Worm (Caenorhabditis elegans) whole organism, L1 larva: Measurements from ENCODE around the gene srh-59.

Experiments used
- C04F5.9 ChIP-seq: sonication (generic microtip); optimal IDR thresholded peaks from 2 replicates; lab custom pipeline; 2016; ENCODE audit warnings: missing genetic modification characterization, missing compliant biosample characterization
- C16A3.4 ChIP-seq: fragments of 150-350 bp; optimal IDR thresholded peaks from 2 replicates; lab custom pipeline; 2014; ENCODE audit warnings: missing biosample characterization, missing genetic modification characterization
- C34B4.2 ChIP-seq: sonication (generic microtip); optimal IDR thresholded peaks from 2 replicates; lab custom pipeline; 2017; ENCODE audit warnings: mild to moderate bottlenecking, missing genetic modification characterization, missing compliant biosample characterization
- F16B12.6 ChIP-seq: fragments of 150-350 bp; optimal IDR thresholded peaks from 2 replicates; lab custom pipeline; 2014; ENCODE audit warnings: missing biosample characterization, missing genetic modification characterization
- Y116A8C.19 ChIP-seq: sonication (generic microtip); optimal IDR thresholded peaks from 2 replicates; lab custom pipeline; 2016; ENCODE audit warnings: missing compliant biosample characterization, missing genetic modification characterization, borderline replicate concordance
- aha-1 ChIP-seq: fragments of 150-350 bp; optimal IDR thresholded peaks from 2 replicates; lab custom pipeline; 2014; ENCODE audit warnings: missing biosample characterization, missing genetic modification characterization
- alr-1 ChIP-seq: fragments of 200-800 bp; sonication (Bioruptor generic); optimal IDR thresholded peaks from 2 replicates; lab custom pipeline; 2018; ENCODE audit warnings: borderline replicate concordance, mild to moderate bottlenecking, missing genetic modification characterization, missing compliant biosample characterization
- aly-2 ChIP-seq: fragments of 150-350 bp; optimal IDR thresholded peaks from 2 replicates; lab custom pipeline; 2014; ENCODE audit warnings: missing biosample characterization, missing genetic modification characterization
- ama-1 ChIP-seq: fragments of 150-350 bp; optimal IDR thresholded peaks from 2 replicates; lab custom pipeline; 2014
- blmp-1 ChIP-seq: fragments of 150-350 bp; optimal IDR thresholded peaks from 2 replicates; lab custom pipeline; 2014; ENCODE audit warnings: missing biosample characterization, missing genetic modification characterization
- ceh-88 ChIP-seq: fragments of 200-800 bp; sonication (Bioruptor generic); IDR thresholded peaks from 2 replicates; pipeline ENCODE4 v1.3.6; 2022; ENCODE audit warnings: missing genetic modification characterization, missing compliant biosample characterization
- ceh-90 ChIP-seq: sonication (generic microtip); optimal IDR thresholded peaks from 2 replicates; lab custom pipeline; 2016; ENCODE audit warnings: missing genetic modification characterization, missing compliant biosample characterization
- ces-1 ChIP-seq: fragments of 150-350 bp; optimal IDR thresholded peaks from 2 replicates; lab custom pipeline; 2014; ENCODE audit warnings: missing biosample characterization, missing genetic modification reagents, missing genetic modification characterization
- efl-3 ChIP-seq: fragments of 200-800 bp; sonication (Bioruptor generic); optimal IDR thresholded peaks from 2 replicates; lab custom pipeline; 2018; ENCODE audit warnings: mild to moderate bottlenecking, missing genetic modification characterization, missing compliant biosample characterization
- egl-27 ChIP-seq, 2 experiments: fragments of 150-350 bp in 1 of 2; sonication (generic microtip); optimal IDR thresholded peaks; 3 replicates each; lab custom pipeline; 2017 to 2018; ENCODE audit warnings: missing biosample characterization in 2 of 2, missing genetic modification characterization in 2 of 2, missing genetic modification reagents in 2 of 2
- elt-2 ChIP-seq: sonication (generic microtip); optimal IDR thresholded peaks from 2 replicates; lab custom pipeline; 2016; ENCODE audit warnings: missing genetic modification characterization, mild to moderate bottlenecking, inconsistent platforms, missing compliant biosample characterization, missing genetic modification reagents
- ets-5 ChIP-seq: fragments of 200-800 bp; sonication (Bioruptor generic); IDR thresholded peaks from 2 replicates; pipeline ENCODE4 v1.3.6; 2022; ENCODE audit warnings: missing genetic modification characterization, missing compliant biosample characterization
- fkh-10 ChIP-seq: sonication (generic microtip); optimal IDR thresholded peaks from 2 replicates; lab custom pipeline; 2017; ENCODE audit warnings: missing biosample characterization, missing genetic modification reagents, missing genetic modification characterization
- fkh-4 ChIP-seq: sonication (generic microtip); optimal IDR thresholded peaks from 2 replicates; lab custom pipeline; 2016; ENCODE audit warnings: missing compliant biosample characterization, missing genetic modification characterization, borderline replicate concordance
- fos-1 ChIP-seq: fragments of 150-350 bp; optimal IDR thresholded peaks from 2 replicates; lab custom pipeline; 2014; ENCODE audit warnings: missing biosample characterization, missing genetic modification characterization
- hlh-4 ChIP-seq: sonication (generic microtip); optimal IDR thresholded peaks from 2 replicates; lab custom pipeline; 2016; ENCODE audit warnings: mild to moderate bottlenecking, missing genetic modification characterization, missing compliant biosample characterization
- irx-1 ChIP-seq: sonication (generic microtip); optimal IDR thresholded peaks from 2 replicates; lab custom pipeline; 2016; ENCODE audit warnings: missing genetic modification characterization, missing compliant biosample characterization
- isw-1 ChIP-seq: fragments of 200-800 bp; sonication (Bioruptor generic); IDR thresholded peaks from 2 replicates; pipeline ENCODE4 v1.3.6; 2022; ENCODE audit warnings: missing genetic modification characterization, missing compliant biosample characterization
- jun-1 ChIP-seq: fragments of 150-350 bp; optimal IDR thresholded peaks from 2 replicates; lab custom pipeline; 2014; ENCODE audit warnings: missing biosample characterization, missing genetic modification reagents, missing genetic modification characterization
- lin-14 ChIP-seq: fragments of 200-800 bp; sonication (Bioruptor generic); optimal IDR thresholded peaks from 2 replicates; lab custom pipeline; 2018; ENCODE audit warnings: mild to moderate bottlenecking, missing genetic modification characterization, moderate library complexity, missing compliant biosample characterization
- lin-15B ChIP-seq: fragments of 150-350 bp; sonication (generic microtip); optimal IDR thresholded peaks from 3 replicates; lab custom pipeline; 2014; ENCODE audit warnings: missing biosample characterization, missing genetic modification characterization
- lin-35 ChIP-seq, 2 experiments: fragments of 150-350 bp; optimal IDR thresholded peaks; 2 replicates each; lab custom pipeline; 2014; ENCODE audit warnings: missing biosample characterization in 2 of 2, missing genetic modification characterization in 2 of 2, missing genetic modification reagents in 2 of 2
- lin-39 ChIP-seq: fragments of 150-350 bp; optimal IDR thresholded peaks from 2 replicates; lab custom pipeline; 2014; ENCODE audit warnings: missing biosample characterization, missing genetic modification reagents, missing genetic modification characterization
- lir-3 ChIP-seq: sonication (generic microtip); optimal IDR thresholded peaks from 2 replicates; lab custom pipeline; 2016; ENCODE audit warnings: mild to moderate bottlenecking, missing genetic modification characterization, moderate library complexity, missing compliant biosample characterization; ENCODE audit not compliant: poor library complexity
- mdl-1 ChIP-seq, 2 experiments: fragments of 150-350 bp; optimal IDR thresholded peaks; 2 replicates each; lab custom pipeline; 2014 to 2017; ENCODE audit warnings: missing biosample characterization in 2 of 2, missing genetic modification characterization in 2 of 2, inconsistent platforms in 1 of 2
- mef-2 ChIP-seq: fragments of 150-350 bp; optimal IDR thresholded peaks from 2 replicates; lab custom pipeline; 2014; ENCODE audit warnings: missing biosample characterization, missing genetic modification characterization
- mep-1 ChIP-seq: fragments of 150-350 bp; optimal IDR thresholded peaks from 2 replicates; lab custom pipeline; 2014; ENCODE audit warnings: missing biosample characterization, missing genetic modification characterization
- nhr-19 ChIP-seq: fragments of 200-800 bp; sonication (Bioruptor generic); conservative IDR thresholded peaks from 2 replicates; pipeline ENCODE4 v1.3.6; 2022; ENCODE audit warnings: missing genetic modification characterization, missing compliant biosample characterization
- nhr-20 ChIP-seq: sonication (generic microtip); optimal IDR thresholded peaks from 2 replicates; lab custom pipeline; 2016; ENCODE audit warnings: mild to moderate bottlenecking, missing genetic modification characterization, missing compliant biosample characterization
- nhr-76 ChIP-seq: sonication (generic microtip); optimal IDR thresholded peaks from 2 replicates; lab custom pipeline; 2017; ENCODE audit warnings: missing biosample characterization, missing genetic modification characterization
- nhr-85 ChIP-seq: sonication (generic microtip); peaks from one replicate; lab custom pipeline; 2016; ENCODE audit warnings: missing genetic modification characterization, inconsistent platforms, missing compliant biosample characterization
- nhr-90 ChIP-seq: sonication (generic microtip); optimal IDR thresholded peaks from 2 replicates; lab custom pipeline; 2016; ENCODE audit warnings: mild to moderate bottlenecking, missing genetic modification characterization, missing compliant biosample characterization; ENCODE audit not compliant: poor library complexity
- pag-3 ChIP-seq: sonication (generic microtip); optimal IDR thresholded peaks from 2 replicates; lab custom pipeline; 2017; ENCODE audit warnings: missing genetic modification characterization, mild to moderate bottlenecking, missing compliant biosample characterization, antibody characterized with exemption, borderline replicate concordance; ENCODE audit not compliant: insufficient read depth
- pax-3 ChIP-seq: fragments of 200-800 bp; sonication (Bioruptor generic); optimal IDR thresholded peaks from 2 replicates; lab custom pipeline; 2018; ENCODE audit warnings: mild to moderate bottlenecking, missing genetic modification characterization, moderate library complexity, missing compliant biosample characterization
- pqm-1 ChIP-seq: sonication (generic microtip); optimal IDR thresholded peaks from 3 replicates; lab custom pipeline; 2017; ENCODE audit warnings: missing biosample characterization, missing genetic modification characterization
- snpc-4 ChIP-seq: fragments of 150-350 bp; optimal IDR thresholded peaks from 2 replicates; lab custom pipeline; 2014; ENCODE audit warnings: missing biosample characterization, missing genetic modification characterization
- snu-23 ChIP-seq: sonication (generic microtip); optimal IDR thresholded peaks from 2 replicates; lab custom pipeline; 2016; ENCODE audit warnings: missing genetic modification characterization, missing compliant biosample characterization
- sox-4 ChIP-seq: sonication (generic microtip); optimal IDR thresholded peaks from 2 replicates; lab custom pipeline; 2016; ENCODE audit warnings: missing genetic modification characterization, missing compliant biosample characterization
- sptf-1 ChIP-seq: fragments of 150-350 bp; optimal IDR thresholded peaks from 2 replicates; lab custom pipeline; 2014; ENCODE audit warnings: missing biosample characterization, missing genetic modification characterization
- sup-37 ChIP-seq: fragments of 200-800 bp; sonication (Bioruptor generic); optimal IDR thresholded peaks from 2 replicates; lab custom pipeline; 2018; ENCODE audit warnings: mild to moderate bottlenecking, missing genetic modification characterization, missing compliant biosample characterization
- tbx-2 ChIP-seq: sonication (generic microtip); optimal IDR thresholded peaks from 2 replicates; lab custom pipeline; 2016; ENCODE audit warnings: missing genetic modification characterization, missing compliant biosample characterization
- tlp-1 ChIP-seq: fragments of 150-350 bp; optimal IDR thresholded peaks from 2 replicates; lab custom pipeline; 2014; ENCODE audit warnings: missing biosample characterization, missing genetic modification characterization
- unc-130 ChIP-seq: fragments of 150-350 bp; optimal IDR thresholded peaks from 2 replicates; lab custom pipeline; 2017; ENCODE audit warnings: missing biosample characterization, missing genetic modification characterization, inconsistent platforms
- unc-62 ChIP-seq: fragments of 150-350 bp; optimal IDR thresholded peaks from 2 replicates; lab custom pipeline; 2014; ENCODE audit warnings: missing biosample characterization, missing genetic modification reagents, missing genetic modification characterization
- unc-98 ChIP-seq: fragments of 200-800 bp; sonication (Bioruptor generic); IDR thresholded peaks from 2 replicates; pipeline ENCODE4 v1.3.6; 2022; ENCODE audit warnings: missing genetic modification characterization, missing compliant biosample characterization
- vab-15 ChIP-seq: sonication (generic microtip); optimal IDR thresholded peaks from 2 replicates; lab custom pipeline; 2017; ENCODE audit warnings: missing genotype, mild to moderate bottlenecking, missing genetic modification characterization, missing compliant biosample characterization
- zag-1 ChIP-seq: fragments of 150-350 bp; optimal IDR thresholded peaks from 2 replicates; lab custom pipeline; 2014; ENCODE audit warnings: missing biosample characterization, missing genetic modification characterization
- zip-4 ChIP-seq: fragments of 200-800 bp; sonication (Bioruptor generic); optimal IDR thresholded peaks from 2 replicates; lab custom pipeline; 2018; ENCODE audit warnings: mild to moderate bottlenecking, missing genetic modification characterization, moderate library complexity, missing compliant biosample characterization
- ztf-4 ChIP-seq: fragments of 150-350 bp; optimal IDR thresholded peaks from 2 replicates; lab custom pipeline; 2014; ENCODE audit warnings: missing biosample characterization, missing genetic modification characterization

srh-59 gene

DNA sequence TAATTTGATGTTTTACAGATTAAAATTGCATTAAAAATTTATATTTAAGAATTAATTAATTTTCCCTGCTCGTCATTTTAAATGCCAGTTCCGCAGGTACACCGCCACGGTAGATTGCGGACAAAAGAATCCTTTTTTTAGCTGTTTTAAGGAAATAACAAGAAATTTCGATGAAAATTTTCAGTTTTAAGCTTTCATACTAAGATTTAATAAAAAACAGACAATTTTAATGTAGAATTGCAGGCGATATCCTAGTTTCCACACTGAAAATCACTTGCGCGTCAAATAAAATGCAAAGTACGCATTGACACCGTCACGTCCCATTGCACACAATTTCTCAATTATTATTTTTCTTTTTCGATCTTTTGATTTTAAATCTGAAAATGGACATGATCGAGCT, 28.4 kb upstream of the srh-59 start, which contains the start of gene dnc-3:
TSS of gene dnc-3 (plus strand) at position 272 of the 400 bp plus-strand sequence.
- TF ChIP-seq ces-1 (no peak), tlp-1 (no peak), nhr-85 (tag; lab: Kevin White, UChicago) (peak; percentile 87), vab-15 (tag; lab: Kevin White, UChicago) (no peak), C16A3.4 (peak; percentile 24), C04F5.9 (tag; lab: Kevin White, UChicago) (peak; percentile 77), nhr-20 (tag; lab: Kevin White, UChicago) (peak; percentile 80), ceh-90 (tag; lab: Kevin White, UChicago) (peak; percentile 62), fkh-4 (tag; lab: Kevin White, UChicago) (peak; percentile 72), zip-4 (GFP tag; lab: Kevin White, UChicago) (peak; percentile 69), lin-15B (peak; percentile 28), mep-1 (tag; lab: Kevin White, UChicago) (peak; percentile 53), pag-3 (tag; lab: Kevin White, UChicago) (no peak), snpc-4 (tag; lab: Kevin White, UChicago) (peak; percentile 31), unc-130 (tag; lab: Kevin White, UChicago) (no peak), sptf-1 (tag; lab: Kevin White, UChicago) (no peak), fkh-10 (GFP tag; lab: Kevin White, UChicago) (no peak), alr-1 (tag; lab: Kevin White, UChicago) (no peak), blmp-1 (tag; lab: Kevin White, UChicago) (peak; percentile 20), ceh-88 (GFP tag; lab: Robert Waterston, UW) (0 out of 2 replicates have a peak, but pooled peaks have one; percentile 41), ets-5 (no peak), sup-37 (GFP tag; lab: Kevin White, UChicago) (peak; percentile 52), efl-3 (peak; percentile 19), pax-3 (tag; lab: Kevin White, UChicago) (peak; percentile 70), lin-14 (GFP tag; lab: Kevin White, UChicago) (peak; percentile 80), fos-1 (tag; lab: Kevin White, UChicago) (peak; percentile 29), snu-23 (GFP tag; lab: Kevin White, UChicago) (peak; percentile 86), C34B4.2 (no peak), aly-2 (tag; lab: Kevin White, UChicago) (peak; percentile 20), irx-1 (tag; lab: Kevin White, UChicago) (peak; percentile 81), aha-1 (tag; lab: Kevin White, UChicago) (no peak), tbx-2 (peak; percentile 82), hlh-4 (tag; lab: Kevin White, UChicago) (no peak), unc-62 (GFP tag; lab: Kevin White, UChicago) (no peak), isw-1 (GFP tag; lab: Robert Waterston, UW) (peak; percentile 72), egl-27 (tag; optimal IDR thresholded peaks at IDR 0.05; lab: Kevin White, UChicago) (no peak), elt-2 (tag; lab: Kevin White, UChicago) (peak; percentile 62), mdl-1 (tag; optimal IDR thresholded peaks at IDR 0.05; lab: Kevin White, UChicago) (no peak), nhr-90 (tag; lab: Kevin White, UChicago) (peak; percentile 73), jun-1 (tag; lab: Kevin White, UChicago) (peak; percentile 30), lin-39 (tag; lab: Kevin White, UChicago) (peak; percentile 43), ama-1 (no peak), mef-2 (tag; lab: Kevin White, UChicago) (no peak), lin-35 (GFP tag; optimal IDR thresholded peaks at IDR 0.05; lab: Kevin White, UChicago) (peak; percentile 49 to 54), ztf-4 (tag; lab: Kevin White, UChicago) (no peak), Y116A8C.19 (tag; lab: Kevin White, UChicago) (no peak), zag-1 (tag; lab: Kevin White, UChicago) (no peak), F16B12.6 (tag; lab: Kevin White, UChicago) (peak; percentile 83), nhr-19 (GFP tag; lab: Robert Waterston, UW) (peak; percentile 61), unc-98 (no peak), pqm-1 (no peak), nhr-76 (tag; lab: Kevin White, UChicago) (no peak), lir-3 (tag; lab: Kevin White, UChicago) (no peak), sox-4 (peak; percentile 67)
